Fruit fly (Drosophila melanogaster): ENCODE results near the gene Nepl17.

Nepl17 gene

dm6 chr3R:28844611-28845376 lies 27.9 kb upstream of the Nepl17 start, which contains the start of the genes Apc and spg (continued):
- TF ChIP-seq CG13624 (GFP tag; optimal IDR thresholded peaks at IDR 0.05) (peak; percentile 53), Stat92E (GFP tag; optimal IDR thresholded peaks at IDR 0.05) (peak in 1 of 3 experiments; percentile 65), CG13894 (tag; optimal IDR thresholded peaks at IDR 0.05) (peak; percentile 33), CG3847 (GFP tag; IDR thresholded peaks at IDR 0.05) (peak; percentile 71), kay (GFP tag; optimal IDR thresholded peaks at IDR 0.05) (no peak), gt (GFP tag; IDR thresholded peaks at IDR 0.05) (no peak), nerfin-1 (tag; optimal IDR thresholded peaks at IDR 0.05) (peak; percentile 42), CG12942 (GFP tag; optimal IDR thresholded peaks at IDR 0.05) (peak; percentile 10), CG4820 (GFP tag; optimal IDR thresholded peaks at IDR 0.05) (no peak), CG14050 (GFP tag; IDR thresholded peaks at IDR 0.05) (peak; percentile 44; the same call in 2 of the 3 replicates), gcm2 (GFP tag; optimal IDR thresholded peaks at IDR 0.05) (peak; percentile 17), Oaz (GFP tag; IDR thresholded peaks at IDR 0.05) (no peak), CG6654 (GFP tag; optimal IDR thresholded peaks at IDR 0.05) (peak; percentile 99), CG14710 (tag; optimal IDR thresholded peaks at IDR 0.05) (peak; percentile 74), sima (GFP tag; optimal IDR thresholded peaks at IDR 0.05) (no peak), hth (optimal IDR thresholded peaks at IDR 0.05) (no peak), Chrac-16 (GFP tag; optimal IDR thresholded peaks at IDR 0.05) (peak; percentile 8), Mes4 (GFP tag; optimal IDR thresholded peaks at IDR 0.05) (peak; percentile 51), Pdp1 (GFP tag; optimal IDR thresholded peaks at IDR 0.05) (peak; percentile 25 to 49), E2f2 (GFP tag; IDR thresholded peaks at IDR 0.05) (peak; percentile 49), CG15011 (GFP tag; optimal IDR thresholded peaks at IDR 0.05) (peak; percentile 8), H2.0 (GFP tag; IDR thresholded peaks at IDR 0.05) (no peak), Ssrp (tag; optimal IDR thresholded peaks at IDR 0.05) (peak; percentile 9), CG31224 (GFP tag; IDR thresholded peaks at IDR 0.05) (no peak), Side (GFP tag; optimal IDR thresholded peaks at IDR 0.05) (peak; percentile 37), br (optimal IDR thresholded peaks at IDR 0.05) (no peak), dati (GFP tag; IDR thresholded peaks at IDR 0.05) (no peak), CG3065 (GFP tag; optimal IDR thresholded peaks at IDR 0.05) (no peak), al (GFP tag; IDR thresholded peaks at IDR 0.05) (0 out of 2 replicates have a peak, but pooled peaks have one; percentile 10), maf-S (GFP tag; optimal IDR thresholded peaks at IDR 0.05) (no peak), ftz-f1 (GFP tag; optimal IDR thresholded peaks at IDR 0.05) (no peak), Rx (GFP tag; IDR thresholded peaks at IDR 0.05) (peak; percentile 25; the same call in 1 of the 2 replicates), Dip2 (GFP tag; IDR thresholded peaks at IDR 0.05) (no peak), CG1792 (GFP tag; optimal IDR thresholded peaks at IDR 0.05) (peak; percentile 58), sens (GFP tag) (peak; percentile 90), CG12104 (GFP tag; optimal IDR thresholded peaks at IDR 0.05) (no peak), Nf-YA (GFP tag; IDR thresholded peaks at IDR 0.05) (0 out of 2 replicates have a peak, but pooled peaks have one; percentile 19), Doc3 (GFP tag; IDR thresholded peaks at IDR 0.05; ENCODE audit: partially characterized antibody) (peak; percentile 68), chif (GFP tag; optimal IDR thresholded peaks at IDR 0.05) (peak in 1 of 2 experiments; percentile 7), gfzf (GFP tag; optimal IDR thresholded peaks at IDR 0.05) (peak; percentile 99), CG6254 (GFP tag; optimal IDR thresholded peaks at IDR 0.05) (no peak), Dad (GFP tag; optimal IDR thresholded peaks at IDR 0.05) (no peak), scrt (GFP tag; optimal IDR thresholded peaks at IDR 0.05) (peak; percentile 31), pnt (GFP tag; optimal IDR thresholded peaks at IDR 0.05) (no peak), CG30431 (GFP tag; optimal IDR thresholded peaks at IDR 0.05) (no peak), ERR (GFP tag; optimal IDR thresholded peaks at IDR 0.05) (no peak), jing (GFP tag; optimal IDR thresholded peaks at IDR 0.05) (no peak), HLH54F (GFP tag; optimal IDR thresholded peaks at IDR 0.05) (peak; percentile 46), Hsf (GFP tag; optimal IDR thresholded peaks at IDR 0.05) (no peak), esg (GFP tag; conservative IDR thresholded peaks at IDR 0.05) (no peak), CG7745 (tag; optimal IDR thresholded peaks at IDR 0.05) (no peak)
